Fruit fly (Drosophila melanogaster): Measurements from ENCODE around the gene Gr98c.

dm6 chr3R:27542197-27542596, 2.0 kb upstream of the Gr98c start, which contains the start of gene Gr98b:
- TF ChIP-seq usp (GFP tag; optimal IDR thresholded peaks at IDR 0.05) (no peak), pan (optimal IDR thresholded peaks at IDR 0.05) (no peak)
